Fruit fly (Drosophila melanogaster) whole organism, adult: ENCODE data around the gene VGlut.
A peak's percentile ranks its signal among the peaks of the same experiment; 100 is the strongest.

Experiments
- CG12768 ChIP-seq: fragments of 200-800 bp; sonication (Bioruptor generic); optimal IDR thresholded peaks from 2 replicates; lab custom pipeline; 2017; ENCODE audit warnings: missing biosample characterization, missing genetic modification characterization, mild to moderate bottlenecking, moderate library complexity, missing genetic modification reagents
- kay ChIP-seq: fragments of 200-800 bp; sonication (Bioruptor generic); peaks from one replicate; lab custom pipeline; 2016; ENCODE audit warnings: missing biosample characterization, missing genetic modification characterization, borderline replicate concordance
- tj ChIP-seq: fragments of 200-800 bp; sonication (Bioruptor generic); optimal IDR thresholded peaks from 3 replicates; lab custom pipeline; 2017; ENCODE audit warnings: missing biosample characterization, mild to moderate bottlenecking, missing genetic modification characterization, moderate library complexity

dm6 chr2L:2372112-2372449 is 28.0 kb upstream of the VGlut start:
- TF ChIP-seq tj (GFP tag; lab: Kevin White, UChicago), result peak; percentile 62
- peak; percentile 65 for TF ChIP-seq kay
- TF ChIP-seq CG12768 (GFP tag; lab: Kevin White, UChicago), result no peak
